Fruit fly (Drosophila melanogaster): ENCODE measurements around the gene prc.

Gene prc

DNA sequence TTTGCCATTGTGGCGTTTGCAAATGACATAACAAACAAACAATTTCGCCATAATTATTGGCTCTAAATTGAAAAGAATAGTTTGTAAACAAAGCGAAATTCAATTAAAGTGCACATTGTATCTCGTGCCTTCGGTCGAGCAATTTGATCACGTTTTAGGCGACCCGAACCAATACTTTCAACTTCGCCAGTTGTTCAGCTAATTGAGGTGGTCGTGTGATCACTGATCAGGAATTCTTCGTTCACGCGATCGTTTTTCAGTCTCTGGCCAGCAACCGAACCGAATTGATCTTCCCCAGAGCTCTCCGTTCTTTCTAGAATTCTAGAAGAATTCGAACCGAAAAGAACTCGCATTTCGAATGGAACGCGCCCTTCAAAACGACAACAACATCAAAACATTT, 38.2 kb upstream of the prc start:
- TF ChIP-seq Hr78 (GFP tag; optimal IDR thresholded peaks at IDR 0.05), result no peak
- no peak for TF ChIP-seq sv (GFP tag; optimal IDR thresholded peaks at IDR 0.05)
- TF ChIP-seq HLH106 (tag; optimal IDR thresholded peaks at IDR 0.05), result no peak

DNA sequence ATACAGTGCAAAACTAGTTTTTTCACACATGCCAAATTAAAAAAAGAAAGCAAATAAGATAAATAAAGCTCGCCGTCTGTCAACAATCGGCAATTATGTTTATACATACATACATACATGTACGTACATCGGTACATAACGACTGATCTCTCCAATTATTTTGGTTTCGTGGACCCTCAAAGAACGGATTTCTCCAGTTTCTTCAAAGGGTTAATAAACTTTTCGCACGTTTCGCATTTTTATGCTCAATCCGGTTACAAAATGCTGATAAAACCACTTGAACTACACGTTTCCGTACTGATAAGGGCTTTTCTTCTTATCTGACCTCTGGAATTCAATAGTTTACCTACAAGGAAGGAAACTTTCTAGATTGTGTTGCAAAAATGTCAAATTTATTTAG, 37.5 kb upstream of the prc start:
- no peak for TF ChIP-seq dl (GFP tag; optimal IDR thresholded peaks at IDR 0.05; ENCODE audit: insufficient read depth in 1 of 2, partially characterized antibody in 2 of 2)
- TF ChIP-seq Hr83 (GFP tag; optimal IDR thresholded peaks at IDR 0.05; ENCODE audit: poor library complexity, severe bottlenecking), result no peak
- TF ChIP-seq foxo (GFP tag; optimal IDR thresholded peaks at IDR 0.05), result no peak
- no peak for TF ChIP-seq HLH106 (tag; optimal IDR thresholded peaks at IDR 0.05)
- no peak for TF ChIP-seq fru (GFP tag; optimal IDR thresholded peaks at IDR 0.05)
- no peak for TF ChIP-seq tai (GFP tag; optimal IDR thresholded peaks at IDR 0.05)
- no peak for TF ChIP-seq lola (GFP tag; optimal IDR thresholded peaks at IDR 0.05)
- TF ChIP-seq Sp1 (GFP tag; optimal IDR thresholded peaks at IDR 0.05), result no peak
- TF ChIP-seq CrebA (GFP tag; optimal IDR thresholded peaks at IDR 0.05; ENCODE audit: borderline replicate concordance), result no peak
- TF ChIP-seq woc (GFP tag; optimal IDR thresholded peaks at IDR 0.05), result no peak
- no peak for TF ChIP-seq Rel (GFP tag; optimal IDR thresholded peaks at IDR 0.05)
- TF ChIP-seq Rel (tag; optimal IDR thresholded peaks at IDR 0.05), result no peak
- no peak for TF ChIP-seq Jra (GFP tag; optimal IDR thresholded peaks at IDR 0.05)

DNA sequence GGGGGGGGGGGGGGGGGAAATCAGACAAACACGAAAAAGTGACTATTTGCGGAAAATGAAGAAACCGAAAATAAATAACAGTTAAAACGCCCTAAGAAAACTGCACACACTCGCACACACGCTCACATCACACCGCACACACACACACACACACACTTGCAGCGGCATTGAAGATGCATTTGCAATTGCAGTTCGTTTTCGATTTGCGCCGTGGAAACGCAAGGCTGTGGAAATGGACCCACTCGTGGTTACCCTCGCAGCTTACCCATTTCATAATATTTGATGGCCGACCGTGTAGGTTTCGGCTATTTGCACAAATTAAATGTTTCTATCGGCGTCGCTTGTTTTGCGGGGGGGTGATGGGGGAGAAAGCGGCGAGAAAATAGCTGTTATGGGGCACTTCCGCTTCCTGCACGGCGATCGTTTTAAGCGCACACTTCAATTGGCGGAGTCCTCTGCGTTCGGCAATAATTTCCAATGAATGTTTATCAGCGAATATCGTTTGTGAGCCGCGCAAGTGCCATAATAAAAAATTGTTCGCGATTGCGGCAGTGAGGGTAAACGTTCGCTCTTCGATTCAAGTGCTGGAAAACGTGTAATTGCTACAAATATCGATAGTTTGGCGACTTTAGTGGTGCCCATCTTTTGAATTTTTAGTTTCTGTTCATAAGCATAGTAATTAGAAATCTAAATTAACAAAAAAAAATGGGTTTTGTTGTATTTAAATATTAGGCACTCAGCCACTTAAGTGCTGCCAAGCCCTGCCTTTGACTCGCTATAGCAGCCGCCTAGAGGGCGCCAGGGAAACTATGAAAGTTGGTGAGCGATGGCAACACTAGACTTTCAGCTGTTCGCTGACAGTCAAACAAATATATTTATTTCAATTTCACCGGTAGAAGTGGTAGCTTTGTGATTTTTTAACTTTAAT, 36.7 kb upstream of the prc start, which contains the start of the genes Pop2 and CG6928:
TSS of gene Pop2 (minus strand) at position 595 of the 928 bp plus-strand sequence.
TSS of gene CG6928 (plus strand) at position 835 of the 928 bp plus-strand sequence.
- peak; percentile 68 for TF ChIP-seq br (GFP tag; optimal IDR thresholded peaks at IDR 0.05)
- no peak for TF ChIP-seq Dif (GFP tag; optimal IDR thresholded peaks at IDR 0.05; ENCODE audit: partially characterized antibody)
- TF ChIP-seq Mio (GFP tag; optimal IDR thresholded peaks at IDR 0.05), result no peak
- TF ChIP-seq Dfd (GFP tag; optimal IDR thresholded peaks at IDR 0.05), result no peak
- no peak for TF ChIP-seq brk (GFP tag; optimal IDR thresholded peaks at IDR 0.05)
- TF ChIP-seq usp (GFP tag; optimal IDR thresholded peaks at IDR 0.05), result no peak
- TF ChIP-seq Hr78 (GFP tag; optimal IDR thresholded peaks at IDR 0.05), result no peak
- peak; percentile 20 for TF ChIP-seq CG9705 (GFP tag; optimal IDR thresholded peaks at IDR 0.05)
- peak; percentile 67 for TF ChIP-seq ey (GFP tag; optimal IDR thresholded peaks at IDR 0.05)
- TF ChIP-seq Myc (optimal IDR thresholded peaks at IDR 0.05), result peak; percentile 58
- peak; percentile 51 for TF ChIP-seq woc (GFP tag; optimal IDR thresholded peaks at IDR 0.05)
- TF ChIP-seq GATAd (GFP tag; optimal IDR thresholded peaks at IDR 0.05), result peak; percentile 48
- peak; percentile 75 for TF ChIP-seq sv (GFP tag; optimal IDR thresholded peaks at IDR 0.05)
- TF ChIP-seq sage (GFP tag; optimal IDR thresholded peaks at IDR 0.05), result peak; percentile 38
- no peak for TF ChIP-seq N (GFP tag; optimal IDR thresholded peaks at IDR 0.05)
- peak; percentile 79 for TF ChIP-seq h (GFP tag; optimal IDR thresholded peaks at IDR 0.05)
- no peak for TF ChIP-seq dl (GFP tag; optimal IDR thresholded peaks at IDR 0.05; ENCODE audit: insufficient read depth in 1 of 2, partially characterized antibody in 2 of 2)
- peak in 1 of 2 experiments; percentile 75 for TF ChIP-seq foxo (GFP tag; optimal IDR thresholded peaks at IDR 0.05)
- TF ChIP-seq pan (optimal IDR thresholded peaks at IDR 0.05), result no peak
- TF ChIP-seq Abd-B (GFP tag; optimal IDR thresholded peaks at IDR 0.05), result no peak
- no peak for TF ChIP-seq lola (GFP tag; optimal IDR thresholded peaks at IDR 0.05)
- peak; percentile 48 for TF ChIP-seq dsf (GFP tag; optimal IDR thresholded peaks at IDR 0.05; ENCODE audit: borderline replicate concordance)
- no peak for TF ChIP-seq CG32264 (GFP tag; optimal IDR thresholded peaks at IDR 0.05)
- no peak for TF ChIP-seq jim (GFP tag; optimal IDR thresholded peaks at IDR 0.05)
- TF ChIP-seq rgr (GFP tag; optimal IDR thresholded peaks at IDR 0.05), result peak; percentile 82
- peak; percentile 85 for TF ChIP-seq Hnf4 (GFP tag; optimal IDR thresholded peaks at IDR 0.05)
- TF ChIP-seq HLH106 (tag; optimal IDR thresholded peaks at IDR 0.05), result peak; percentile 45
- peak; percentile 14 for TF ChIP-seq Hr83 (GFP tag; optimal IDR thresholded peaks at IDR 0.05; ENCODE audit: poor library complexity, severe bottlenecking)
- peak; percentile 34 for TF ChIP-seq dmrt93B (GFP tag; optimal IDR thresholded peaks at IDR 0.05)
- peak; percentile 71 for TF ChIP-seq OdsH (GFP tag; optimal IDR thresholded peaks at IDR 0.05)
- TF ChIP-seq Rel (GFP tag; optimal IDR thresholded peaks at IDR 0.05), result no peak
- TF ChIP-seq Rel (tag; optimal IDR thresholded peaks at IDR 0.05), result peak; percentile 5
- TF ChIP-seq CrebA (GFP tag; optimal IDR thresholded peaks at IDR 0.05; ENCODE audit: borderline replicate concordance), result no peak
- peak; percentile 70 for TF ChIP-seq psq (GFP tag; optimal IDR thresholded peaks at IDR 0.05)
- TF ChIP-seq Jra (GFP tag; optimal IDR thresholded peaks at IDR 0.05), result peak; percentile 71
- TF ChIP-seq tai (GFP tag; optimal IDR thresholded peaks at IDR 0.05), result no peak
- TF ChIP-seq Sp1 (GFP tag; optimal IDR thresholded peaks at IDR 0.05), result peak; percentile 42
- peak; percentile 73 for TF ChIP-seq fru (GFP tag; optimal IDR thresholded peaks at IDR 0.05)
- no peak for TF ChIP-seq Vsx2 (GFP tag; optimal IDR thresholded peaks at IDR 0.05; ENCODE audit: partially characterized antibody)

Measured in whole organism, wandering third instar larva.